Fruit fly (Drosophila melanogaster) whole organism, embryonic: ENCODE data around the gene CG15414.
A peak's percentile ranks its signal among the peaks of the same experiment; 100 is the strongest.

Experiments used
- Ada2b ChIP-seq: fragments of 200-800 bp; sonication (Bioruptor generic); IDR thresholded peaks from 2 replicates; pipeline ENCODE4 v1.3.6; 2022; ENCODE audit warnings: missing biosample characterization, missing genetic modification characterization
- Atf3 ChIP-seq: fragments of 200-800 bp; sonication (Bioruptor generic); optimal IDR thresholded peaks from 3 replicates; lab custom pipeline; 2016; ENCODE audit warnings: missing biosample characterization, missing genetic modification characterization
- B-H2 ChIP-seq: fragments of 200-800 bp; sonication (Bioruptor generic); optimal IDR thresholded peaks from 2 replicates; lab custom pipeline; 2018; ENCODE audit warnings: missing biosample characterization, mild to moderate bottlenecking, missing genetic modification characterization
- BEAF-32 ChIP-seq: fragments of 200-800 bp; sonication (Bioruptor generic); optimal IDR thresholded peaks from 3 replicates; lab custom pipeline; 2017; ENCODE audit warnings: missing biosample characterization, missing genetic modification characterization, mild to moderate bottlenecking, moderate library complexity, missing genetic modification reagents
- CG10209 ChIP-seq: fragments of 200-800 bp; sonication (Bioruptor generic); optimal IDR thresholded peaks from 3 replicates; lab custom pipeline; 2017; ENCODE audit warnings: missing biosample characterization, mild to moderate bottlenecking, missing genetic modification characterization, missing genetic modification reagents
- CG11695 ChIP-seq: fragments of 200-800 bp; sonication (Bioruptor generic); IDR thresholded peaks from 3 replicates; pipeline ENCODE4 v1.3.6; 2022; ENCODE audit warnings: missing biosample characterization, missing genetic modification characterization
- CG14014 ChIP-seq: fragments of 200-800 bp; sonication (Bioruptor generic); IDR thresholded peaks from 2 replicates; pipeline ENCODE4 v1.3.6; 2022; ENCODE audit warnings: missing biosample characterization, missing genetic modification characterization
- CG14667 ChIP-seq: fragments of 200-800 bp; sonication (Bioruptor generic); IDR thresholded peaks from 2 replicates; pipeline ENCODE4 v1.3.6; 2022; ENCODE audit warnings: missing biosample characterization, missing genetic modification characterization
- CG1602 ChIP-seq: fragments of 200-800 bp; sonication (Bioruptor generic); optimal IDR thresholded peaks from 3 replicates; lab custom pipeline; 2016; ENCODE audit warnings: missing biosample characterization, missing genetic modification characterization
- CG1647 ChIP-seq: fragments of 200-800 bp; sonication (Bioruptor generic); optimal IDR thresholded peaks from 3 replicates; lab custom pipeline; 2016; ENCODE audit warnings: missing biosample characterization, missing genetic modification characterization
- CG17912 ChIP-seq: fragments of 200-800 bp; sonication (Bioruptor generic); optimal IDR thresholded peaks from 2 replicates; lab custom pipeline; 2018; ENCODE audit warnings: missing biosample characterization, mild to moderate bottlenecking, missing genetic modification characterization
- CG18011 ChIP-seq: fragments of 200-800 bp; sonication (Bioruptor generic); optimal IDR thresholded peaks from 2 replicates; lab custom pipeline; 2017; ENCODE audit warnings: missing biosample characterization, missing genetic modification characterization, mild to moderate bottlenecking, moderate library complexity, missing genotype
- CG18262 ChIP-seq: fragments of 200-800 bp; optimal IDR thresholded peaks from 3 replicates; lab custom pipeline; 2019; ENCODE audit warnings: missing biosample characterization, mild to moderate bottlenecking, missing genetic modification characterization, moderate library complexity
- CG2889 ChIP-seq: fragments of 200-800 bp; sonication (Bioruptor generic); IDR thresholded peaks from 3 replicates; pipeline ENCODE4 v1.3.6; 2022; ENCODE audit warnings: missing biosample characterization, missing genetic modification characterization
- CG30431 ChIP-seq: fragments of 200-800 bp; sonication (Bioruptor generic); optimal IDR thresholded peaks from 2 replicates; lab custom pipeline; 2017; ENCODE audit warnings: missing biosample characterization, missing genetic modification characterization
- CG32532 ChIP-seq: fragments of 200-800 bp; sonication (Bioruptor generic); IDR thresholded peaks from 2 replicates; pipeline ENCODE4 v1.3.6; 2022; ENCODE audit warnings: missing biosample characterization, missing genetic modification characterization
- CG32772 ChIP-seq: fragments of 200-800 bp; sonication (Bioruptor generic); IDR thresholded peaks from 2 replicates; pipeline ENCODE4 v1.3.6; 2022; ENCODE audit warnings: missing biosample characterization, missing genetic modification characterization
- CG3281 ChIP-seq: fragments of 200-800 bp; sonication (Bioruptor generic); optimal IDR thresholded peaks from 3 replicates; lab custom pipeline; 2017; ENCODE audit warnings: missing biosample characterization, mild to moderate bottlenecking, missing genetic modification characterization
- CG4820 ChIP-seq: fragments of 200-800 bp; sonication (Bioruptor generic); optimal IDR thresholded peaks from 3 replicates; lab custom pipeline; 2016; ENCODE audit warnings: missing biosample characterization, missing genetic modification characterization
- CG6813 ChIP-seq: fragments of 200-800 bp; sonication (Bioruptor generic); optimal IDR thresholded peaks from 2 replicates; lab custom pipeline; 2017; ENCODE audit warnings: missing biosample characterization, missing genetic modification characterization, mild to moderate bottlenecking, moderate library complexity, missing genetic modification reagents
- CG6854 ChIP-seq: fragments of 200-800 bp; sonication (Bioruptor generic); optimal IDR thresholded peaks from 3 replicates; lab custom pipeline; 2017; ENCODE audit warnings: missing biosample characterization, mild to moderate bottlenecking, missing genetic modification characterization
- CG8089 ChIP-seq: fragments of 200-800 bp; sonication (Bioruptor generic); optimal IDR thresholded peaks from 3 replicates; lab custom pipeline; 2016; ENCODE audit warnings: missing biosample characterization, missing genetic modification characterization
- CG8359 ChIP-seq: fragments of 200-800 bp; sonication (Bioruptor generic); optimal IDR thresholded peaks from 2 replicates; lab custom pipeline; 2017; ENCODE audit warnings: missing biosample characterization, mild to moderate bottlenecking, missing genetic modification characterization, borderline replicate concordance
- CG8388 ChIP-seq: fragments of 200-800 bp; sonication (Bioruptor generic); optimal IDR thresholded peaks from 2 replicates; lab custom pipeline; 2019; ENCODE audit warnings: missing biosample characterization, mild to moderate bottlenecking, missing genetic modification characterization, moderate library complexity
- CG9817 ChIP-seq: fragments of 200-800 bp; sonication (Bioruptor generic); optimal IDR thresholded peaks from 2 replicates; lab custom pipeline; 2018; ENCODE audit warnings: missing biosample characterization, mild to moderate bottlenecking, missing genetic modification characterization, moderate library complexity
- Deaf1 ChIP-seq: fragments of 200-800 bp; optimal IDR thresholded peaks from 3 replicates; lab custom pipeline; 2019; ENCODE audit warnings: missing biosample characterization, mild to moderate bottlenecking, missing genetic modification characterization, moderate library complexity
- Dek ChIP-seq: fragments of 200-800 bp; sonication (Bioruptor generic); optimal IDR thresholded peaks from 3 replicates; lab custom pipeline; 2019; ENCODE audit warnings: missing biosample characterization, mild to moderate bottlenecking, missing genetic modification characterization, moderate library complexity
- Doc2 ChIP-seq: fragments of 200-800 bp; sonication (Bioruptor generic); IDR thresholded peaks from 2 replicates; pipeline ENCODE4 v1.3.6; 2022; ENCODE audit warnings: missing biosample characterization, missing genetic modification characterization
- Drgx ChIP-seq: fragments of 200-800 bp; sonication (Bioruptor generic); IDR thresholded peaks from 2 replicates; pipeline ENCODE4 v1.3.6; 2022; ENCODE audit warnings: missing biosample characterization, missing genetic modification characterization
- Ets97D ChIP-seq: fragments of 200-800 bp; sonication (Bioruptor generic); optimal IDR thresholded peaks from 3 replicates; lab custom pipeline; 2016; ENCODE audit warnings: missing biosample characterization, missing genetic modification characterization
- Hand ChIP-seq: fragments of 200-800 bp; sonication (Bioruptor generic); optimal IDR thresholded peaks from 2 replicates; lab custom pipeline; 2017; ENCODE audit warnings: mild to moderate bottlenecking, missing biosample characterization, missing genetic modification reagents, missing genetic modification characterization
- Hr78 ChIP-seq, 2 experiments: fragments of 200-800 bp in 1 of 2; fragments of >200 bp in 1 of 2; sonication (Bioruptor generic) in 1 of 2; optimal IDR thresholded peaks; 2 replicates each; lab custom pipeline; 2017 to 2019; ENCODE audit warnings: missing biosample characterization in 2 of 2, missing genetic modification characterization in 2 of 2, mild to moderate bottlenecking in 1 of 2, moderate library complexity in 1 of 2
- Lpt ChIP-seq: fragments of >200 bp; optimal IDR thresholded peaks from 2 replicates; lab custom pipeline; 2018; ENCODE audit warnings: missing biosample characterization, missing genetic modification characterization
- Mes4 ChIP-seq: fragments of 200-800 bp; sonication (Bioruptor generic); optimal IDR thresholded peaks from 2 replicates; lab custom pipeline; 2016; ENCODE audit warnings: missing biosample characterization, missing genetic modification characterization
- Sox100B ChIP-seq: fragments of 200-800 bp; sonication (Bioruptor generic); optimal IDR thresholded peaks from 3 replicates; lab custom pipeline; 2018; ENCODE audit warnings: missing biosample characterization, mild to moderate bottlenecking, missing genetic modification characterization
- Tbp ChIP-seq: fragments of >200 bp; optimal IDR thresholded peaks from 2 replicates; lab custom pipeline; 2018; ENCODE audit warnings: missing biosample characterization, missing genetic modification characterization
- ase ChIP-seq: fragments of 200-800 bp; sonication (Bioruptor generic); IDR thresholded peaks from 3 replicates; pipeline ENCODE4 v1.3.6; 2022; ENCODE audit warnings: missing biosample characterization, missing genetic modification characterization
- bbx ChIP-seq: fragments of 200-800 bp; sonication (Bioruptor generic); IDR thresholded peaks from 2 replicates; pipeline ENCODE4 v1.3.6; 2022; ENCODE audit warnings: missing biosample characterization, missing genetic modification characterization; ENCODE audit not compliant: partially characterized antibody
- cas ChIP-seq: fragments of 200-800 bp; sonication (Bioruptor generic); IDR thresholded peaks from 2 replicates; pipeline ENCODE4 v1.3.6; 2022; ENCODE audit warnings: missing biosample characterization, missing genetic modification characterization
- emc ChIP-seq: fragments of 200-800 bp; sonication (Bioruptor generic); optimal IDR thresholded peaks from 2 replicates; lab custom pipeline; 2016; ENCODE audit warnings: missing biosample characterization, missing genetic modification characterization
- exex ChIP-seq: fragments of 200-800 bp; sonication (Bioruptor generic); optimal IDR thresholded peaks from 4 replicates; lab custom pipeline; 2018; ENCODE audit warnings: missing biosample characterization, mild to moderate bottlenecking, missing genetic modification characterization, moderate library complexity
- fd64A ChIP-seq: fragments of 200-800 bp; sonication (Bioruptor generic); optimal IDR thresholded peaks from 3 replicates; lab custom pipeline; 2018; ENCODE audit warnings: missing biosample characterization, mild to moderate bottlenecking, missing genetic modification characterization
- h ChIP-seq: fragments of >200 bp; optimal IDR thresholded peaks from 2 replicates; lab custom pipeline; 2017
- pnt ChIP-seq: fragments of 200-800 bp; sonication (Bioruptor generic); optimal IDR thresholded peaks from 3 replicates; lab custom pipeline; 2016; ENCODE audit warnings: missing biosample characterization, missing genetic modification characterization
- run ChIP-seq: fragments of 200-800 bp; sonication (Bioruptor generic); optimal IDR thresholded peaks from 3 replicates; lab custom pipeline; 2018; ENCODE audit warnings: missing biosample characterization, mild to moderate bottlenecking, missing genetic modification characterization
- wdn ChIP-seq: fragments of 200-800 bp; sonication (Bioruptor generic); IDR thresholded peaks from 2 replicates; pipeline ENCODE4 v1.3.6; 2022; ENCODE audit warnings: missing biosample characterization, missing genetic modification characterization
- wek ChIP-seq: fragments of 200-800 bp; sonication (Bioruptor generic); optimal IDR thresholded peaks from 3 replicates; lab custom pipeline; 2018; ENCODE audit warnings: missing biosample characterization, mild to moderate bottlenecking, missing genetic modification characterization, moderate library complexity
- zen2 ChIP-seq: fragments of 200-800 bp; sonication (Bioruptor generic); IDR thresholded peaks from 3 replicates; pipeline ENCODE4 v1.3.6; 2022; ENCODE audit warnings: missing biosample characterization, missing genetic modification characterization; ENCODE audit not compliant: partially characterized antibody

Gene CG15414

dm6 chr2L:3478034-3478880 is 12.6 kb downstream of the CG15414 start, which contains the start of gene Thor (continued):
- TF ChIP-seq CG2889 (GFP tag; lab: Robert Waterston, UW) (0 out of 3 replicates have a peak, but pooled peaks have one; percentile 9), CG3281 (GFP tag; lab: Kevin White, UChicago) (peak; percentile 67), zen2 (GFP tag; lab: Robert Waterston, UW) (no peak; the same call in 2 of the 3 replicates), wdn (GFP tag; lab: Robert Waterston, UW) (peak; percentile 68; the same call in 1 of the 2 replicates), wek (GFP tag; lab: Kevin White, UChicago) (peak; percentile 82), CG30431 (GFP tag; lab: Kevin White, UChicago) (no peak), CG32772 (no peak), run (tag; lab: Kevin White, UChicago) (no peak), Ets97D (GFP tag; lab: Kevin White, UChicago) (no peak), Doc2 (no peak), CG17912 (GFP tag; lab: Kevin White, UChicago) (no peak), Ada2b (GFP tag; lab: Robert Waterston, UW) (peak; percentile 44), Tbp (no peak), CG14667 (peak; percentile 38; the same call in 1 of the 2 replicates), CG6854 (GFP tag; lab: Kevin White, UChicago) (peak; percentile 78), BEAF-32 (GFP tag; lab: Kevin White, UChicago) (no peak), Mes4 (GFP tag; lab: Kevin White, UChicago) (peak; percentile 52), CG8388 (GFP tag; lab: Kevin White, UChicago) (peak; percentile 24), Dek (tag; lab: Kevin White, UChicago) (peak; percentile 25), h (lab: Kevin White, UChicago) (no peak), CG18262 (tag; lab: Kevin White, UChicago) (peak; percentile 44), CG1602 (peak; percentile 7), Sox100B (GFP tag; lab: Kevin White, UChicago) (no peak), CG8089 (GFP tag; lab: Kevin White, UChicago) (peak; percentile 45), CG1647 (GFP tag; lab: Kevin White, UChicago) (peak; percentile 69), CG18011 (GFP tag; lab: Kevin White, UChicago) (peak; percentile 24), fd64A (GFP tag; lab: Kevin White, UChicago) (peak; percentile 64), CG10209 (GFP tag; lab: Kevin White, UChicago) (peak; percentile 69), CG32532 (GFP tag; lab: Robert Waterston, UW) (peak; percentile 84), bbx (peak; percentile 78), CG9817 (tag; lab: Kevin White, UChicago) (peak; percentile 26), exex (peak; percentile 59), pnt (GFP tag; lab: Kevin White, UChicago) (peak; percentile 26), CG11695 (peak; percentile 57; the same call in 1 of the 3 replicates), Hand (peak; percentile 71), CG14014 (GFP tag; lab: Robert Waterston, UW) (peak; percentile 64; the same call in 1 of the 2 replicates), Atf3 (GFP tag; lab: Kevin White, UChicago) (peak; percentile 50), CG6813 (GFP tag; lab: Kevin White, UChicago) (peak; percentile 76), Deaf1 (peak; percentile 89), ase (GFP tag; lab: Robert Waterston, UW) (peak; percentile 67; the same call in 2 of the 3 replicates), emc (GFP tag; lab: Kevin White, UChicago) (peak; percentile 25), Lpt (no peak), CG8359 (GFP tag; lab: Kevin White, UChicago) (peak; percentile 19), Drgx (GFP tag; lab: Robert Waterston, UW) (peak; percentile 67), cas (peak; percentile 63), CG4820 (peak; percentile 13), B-H2 (peak; percentile 82), Hr78 (GFP tag; optimal IDR thresholded peaks at IDR 0.05; lab: Kevin White, UChicago) (peak in 1 of 2 experiments; percentile 6)
